Fruit fly (Drosophila melanogaster): ENCODE data around the gene CG10713.

CG10713 gene

dm6 chr3L:13403141-13403867 is 31.7 kb downstream of the CG10713 start (continued):
- TF ChIP-seq zfh1 (GFP tag; IDR thresholded peaks at IDR 0.05) (no peak), CG6813 (GFP tag; optimal IDR thresholded peaks at IDR 0.05) (no peak), bcd (GFP tag; optimal IDR thresholded peaks at IDR 0.05) (peak; percentile 21), gem (tag; optimal IDR thresholded peaks at IDR 0.05) (peak; percentile 60), Oli (tag; optimal IDR thresholded peaks at IDR 0.05) (peak; percentile 16), ranshi (GFP tag; IDR thresholded peaks at IDR 0.05) (no peak), CG3281 (GFP tag; optimal IDR thresholded peaks at IDR 0.05) (no peak), bsh (GFP tag; optimal IDR thresholded peaks at IDR 0.05) (peak in 1 of 2 experiments; percentile 18), sd (tag; optimal IDR thresholded peaks at IDR 0.05) (no peak), CG15514 (GFP tag; optimal IDR thresholded peaks at IDR 0.05) (no peak), vvl (GFP tag; IDR thresholded peaks at IDR 0.05) (0 out of 2 replicates have a peak, but pooled peaks have one; percentile 23), corto (GFP tag; optimal IDR thresholded peaks at IDR 0.05) (no peak), B-H2 (GFP tag; optimal IDR thresholded peaks at IDR 0.05) (no peak), ac (GFP tag; optimal IDR thresholded peaks at IDR 0.05) (no peak), CG16815 (GFP tag; optimal IDR thresholded peaks at IDR 0.05) (peak; percentile 47), zen (tag; optimal IDR thresholded peaks at IDR 0.05) (peak; percentile 2), CG43689 (GFP tag; IDR thresholded peaks at IDR 0.05) (no peak), CG10321 (GFP tag; IDR thresholded peaks at IDR 0.05) (no peak), Hr3 (GFP tag; optimal IDR thresholded peaks at IDR 0.05) (no peak), CG3847 (GFP tag; IDR thresholded peaks at IDR 0.05) (no peak), D (optimal IDR thresholded peaks at IDR 0.05) (no peak), D (GFP tag; optimal IDR thresholded peaks at IDR 0.05) (peak; percentile 64), CG12769 (tag; optimal IDR thresholded peaks at IDR 0.05) (no peak), sima (GFP tag; optimal IDR thresholded peaks at IDR 0.05) (no peak), CG7271 (tag; optimal IDR thresholded peaks at IDR 0.05) (no peak), trh (GFP tag; optimal IDR thresholded peaks at IDR 0.05) (no peak), Dbx (GFP tag; IDR thresholded peaks at IDR 0.05) (no peak), CG6765 (GFP tag; optimal IDR thresholded peaks at IDR 0.05) (no peak), crp (GFP tag; optimal IDR thresholded peaks at IDR 0.05) (no peak), CG10267 (tag; optimal IDR thresholded peaks at IDR 0.05) (peak; percentile 56), zfh2 (GFP tag; optimal IDR thresholded peaks at IDR 0.05) (no peak), chn (GFP tag; optimal IDR thresholded peaks at IDR 0.05) (peak; percentile 2), tx (GFP tag; optimal IDR thresholded peaks at IDR 0.05) (no peak), CG9609 (GFP tag; optimal IDR thresholded peaks at IDR 0.05) (no peak), Med (GFP tag) (peak; percentile 40), Six4 (GFP tag; optimal IDR thresholded peaks at IDR 0.05) (no peak), CG1832 (GFP tag; optimal IDR thresholded peaks at IDR 0.05) (no peak), CG8388 (GFP tag; optimal IDR thresholded peaks at IDR 0.05) (peak; percentile 33), usp (GFP tag; optimal IDR thresholded peaks at IDR 0.05) (no peak), sens (GFP tag) (peak; percentile 96), Xrp1 (GFP tag; IDR thresholded peaks at IDR 0.05) (peak; percentile 40; the same call in 1 of the 2 replicates), CG12744 (GFP tag; optimal IDR thresholded peaks at IDR 0.05) (no peak), run (tag; optimal IDR thresholded peaks at IDR 0.05) (no peak), Hey (tag; optimal IDR thresholded peaks at IDR 0.05) (no peak), Myb (GFP tag; optimal IDR thresholded peaks at IDR 0.05) (no peak), jigr1 (GFP tag; IDR thresholded peaks at IDR 0.05) (no peak), CG6683 (GFP tag; optimal IDR thresholded peaks at IDR 0.05) (no peak), CG7372 (GFP tag; IDR thresholded peaks at IDR 0.05) (no peak), dmrt11E (tag; optimal IDR thresholded peaks at IDR 0.05) (peak; percentile 70), CG18476 (GFP tag; optimal IDR thresholded peaks at IDR 0.05) (no peak)
